Worm (Caenorhabditis elegans): ENCODE results near the gene sulp-8.

sulp-8 gene

DNA sequence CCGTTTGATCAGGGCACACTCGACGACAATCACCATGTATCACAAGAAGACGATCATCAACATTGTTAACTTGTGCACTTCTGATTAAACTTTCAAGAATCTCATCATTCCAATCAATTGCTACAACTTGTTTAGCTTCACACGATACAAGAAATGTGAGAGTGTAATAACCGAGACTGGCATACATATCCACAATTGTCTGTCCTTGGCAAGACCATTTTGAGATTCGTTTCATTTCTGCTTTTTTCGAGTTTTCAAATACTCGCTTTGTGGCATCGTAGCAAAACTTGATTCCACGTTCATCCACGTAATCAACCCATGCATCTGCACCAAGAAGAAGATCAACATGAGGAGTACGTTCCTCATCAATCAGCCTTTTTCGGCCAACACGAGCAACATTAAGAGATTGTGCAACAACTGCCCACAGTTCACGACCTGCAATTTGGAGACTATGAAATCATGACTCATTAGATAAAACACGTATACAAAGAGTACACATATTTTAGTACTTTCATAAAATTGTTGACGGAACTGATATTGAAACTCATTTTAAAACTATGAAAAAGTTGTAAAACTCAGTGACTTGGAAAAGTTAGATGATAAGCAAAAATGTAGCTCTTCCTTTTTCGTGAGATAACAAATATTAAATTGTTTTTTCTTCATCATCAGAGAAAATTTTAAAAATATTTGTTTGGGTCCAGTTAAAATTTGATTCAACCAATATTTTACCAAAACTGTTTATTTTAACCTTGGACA is 39.1 kb upstream of the sulp-8 start:
- TF ChIP-seq pag-3 (tag; optimal IDR thresholded peaks at IDR 0.05; ENCODE audit: borderline replicate concordance) = no peak
- no peak for TF ChIP-seq hlh-8 (tag; optimal IDR thresholded peaks at IDR 0.05)
- no peak for TF ChIP-seq ttx-3 (tag; optimal IDR thresholded peaks at IDR 0.05)

DNA sequence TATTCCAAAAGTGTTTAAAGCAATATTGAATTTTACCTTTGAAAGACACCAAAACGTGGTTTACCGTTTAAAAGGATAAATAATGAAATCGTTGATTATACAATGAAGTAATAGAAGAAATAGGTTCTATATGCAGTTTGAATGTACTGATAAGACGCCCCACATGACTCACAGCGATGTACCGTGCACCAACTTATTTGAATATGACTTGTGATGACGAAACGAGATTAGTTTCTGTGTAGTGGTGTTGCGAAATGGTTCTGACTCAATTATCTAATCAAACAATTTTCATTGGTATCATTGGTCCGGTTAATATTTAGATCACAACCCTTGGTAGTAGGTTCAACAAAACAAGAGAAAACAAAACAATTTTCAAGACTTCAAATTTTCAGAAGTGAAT is 37.7 kb upstream of the sulp-8 start:
- TF ChIP-seq ceh-9 (tag; optimal IDR thresholded peaks at IDR 0.05) = no peak
- TF ChIP-seq elt-2 (tag; optimal IDR thresholded peaks at IDR 0.05) = peak; percentile 81

DNA sequence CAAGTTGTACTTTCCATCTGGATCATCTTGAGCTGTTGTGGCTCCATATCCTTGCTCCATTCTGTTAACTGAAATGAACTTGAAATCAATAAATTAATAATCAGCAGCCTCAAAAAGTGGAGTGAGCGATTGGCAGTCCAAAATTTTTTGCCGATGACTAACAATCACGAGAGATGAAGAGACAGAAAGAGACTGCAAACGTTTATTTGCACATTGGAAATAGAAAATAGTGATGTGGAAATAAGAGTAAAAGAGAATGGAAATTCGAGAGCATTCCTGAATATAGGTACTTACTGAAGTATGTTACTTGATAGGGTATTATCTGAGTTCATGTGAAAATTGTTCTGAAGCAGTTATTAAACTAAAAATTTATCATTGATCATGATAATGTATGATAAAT is 36.3 kb upstream of the sulp-8 start, which contains the start of gene tag-120:
Gene tag-120, minus strand, starts transcription at position 68 of the 400 bp plus-strand sequence.
- TF ChIP-seq hlh-30 (tag; optimal IDR thresholded peaks at IDR 0.05; ENCODE audit: insufficient read depth) (no peak), rnt-1 (tag; optimal IDR thresholded peaks at IDR 0.05) (no peak), ceh-2 (tag; optimal IDR thresholded peaks at IDR 0.05) (no peak), nfya-1 (tag; optimal IDR thresholded peaks at IDR 0.05) (no peak), madf-2 (tag; optimal IDR thresholded peaks at IDR 0.05) (no peak), sdc-2 (tag; optimal IDR thresholded peaks at IDR 0.05) (no peak), tbx-2 (tag; optimal IDR thresholded peaks at IDR 0.05) (no peak)

DNA sequence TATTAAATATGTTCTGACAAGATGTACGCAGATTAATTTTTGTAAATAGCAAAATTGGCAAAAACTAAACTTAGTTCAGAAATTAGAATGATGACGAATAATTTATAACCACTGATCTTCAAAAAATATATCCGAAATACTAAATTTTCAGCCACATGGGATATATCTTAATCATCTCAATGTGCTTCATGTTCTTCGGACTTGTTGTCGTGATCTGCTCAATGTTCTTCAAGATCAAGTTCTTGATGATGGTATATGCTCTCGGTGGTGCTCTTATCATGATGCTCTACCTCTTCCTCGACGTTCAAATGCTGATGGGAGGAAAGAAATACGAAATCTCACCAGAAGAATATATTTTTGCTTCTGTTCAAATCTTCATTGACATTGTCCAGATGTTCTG is 33.1 kb upstream of the sulp-8 start:
- TF ChIP-seq madf-2 (tag; optimal IDR thresholded peaks at IDR 0.05) = no peak

DNA sequence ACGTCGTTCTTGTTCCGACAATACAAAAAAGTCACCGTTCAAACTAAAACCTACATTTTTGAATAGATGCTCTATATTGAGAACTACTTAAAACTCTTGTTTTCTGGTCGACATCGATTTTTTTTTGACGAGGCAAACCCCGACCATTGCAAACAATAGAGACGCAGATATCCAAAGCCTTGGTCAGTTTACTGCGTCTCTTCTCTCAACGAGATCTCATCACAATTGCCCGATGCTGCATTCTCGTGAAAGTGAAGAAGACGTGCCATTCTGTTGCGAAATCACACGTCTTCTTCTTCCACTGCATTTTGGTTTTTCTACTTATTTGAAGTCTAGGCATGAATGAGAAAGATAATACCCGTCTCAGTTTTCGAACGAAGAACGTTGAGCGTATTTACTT is 30.9 kb upstream of the sulp-8 start:
- peak; percentile 23 for TF ChIP-seq ceh-19 (GFP tag; optimal IDR thresholded peaks at IDR 0.05)
- peak; percentile 36 for TF ChIP-seq unc-55 (GFP tag; optimal IDR thresholded peaks at IDR 0.05)
- no peak for TF ChIP-seq rnt-1 (tag; optimal IDR thresholded peaks at IDR 0.05)
- TF ChIP-seq nfya-1 (tag; optimal IDR thresholded peaks at IDR 0.05) = peak; percentile 43
- TF ChIP-seq ceh-24 (tag; optimal IDR thresholded peaks at IDR 0.05) = no peak
- TF ChIP-seq unc-3 (GFP tag; conservative IDR thresholded peaks at IDR 0.05) = no peak
- TF ChIP-seq unc-3 (tag; optimal IDR thresholded peaks at IDR 0.05) = no peak
- peak; percentile 76 for TF ChIP-seq ceh-48 (tag; optimal IDR thresholded peaks at IDR 0.05)
- no peak for TF ChIP-seq ceh-30 (tag; optimal IDR thresholded peaks at IDR 0.05)
- no peak for TF ChIP-seq pax-1 (tag; optimal IDR thresholded peaks at IDR 0.05)
- no peak for TF ChIP-seq pqm-1 (tag; optimal IDR thresholded peaks at IDR 0.05)
- TF ChIP-seq npax-4 (tag; optimal IDR thresholded peaks at IDR 0.05) = no peak
- TF ChIP-seq ttx-3 (tag; optimal IDR thresholded peaks at IDR 0.05) = no peak
- TF ChIP-seq pros-1 (tag; optimal IDR thresholded peaks at IDR 0.05) = no peak
- TF ChIP-seq ceh-22 (tag; optimal IDR thresholded peaks at IDR 0.05) = no peak
- no peak for TF ChIP-seq dve-1 (tag; optimal IDR thresholded peaks at IDR 0.05)
- no peak for TF ChIP-seq pat-9 (tag; optimal IDR thresholded peaks at IDR 0.05)
- no peak for TF ChIP-seq T23F11.4 (GFP tag; optimal IDR thresholded peaks at IDR 0.05)
- TF ChIP-seq C38D4.7 (GFP tag; optimal IDR thresholded peaks at IDR 0.05) = no peak
- TF ChIP-seq ahr-1 (tag; optimal IDR thresholded peaks at IDR 0.05) = no peak
- peak; percentile 65 for TF ChIP-seq ceh-31 (tag; optimal IDR thresholded peaks at IDR 0.05)

DNA sequence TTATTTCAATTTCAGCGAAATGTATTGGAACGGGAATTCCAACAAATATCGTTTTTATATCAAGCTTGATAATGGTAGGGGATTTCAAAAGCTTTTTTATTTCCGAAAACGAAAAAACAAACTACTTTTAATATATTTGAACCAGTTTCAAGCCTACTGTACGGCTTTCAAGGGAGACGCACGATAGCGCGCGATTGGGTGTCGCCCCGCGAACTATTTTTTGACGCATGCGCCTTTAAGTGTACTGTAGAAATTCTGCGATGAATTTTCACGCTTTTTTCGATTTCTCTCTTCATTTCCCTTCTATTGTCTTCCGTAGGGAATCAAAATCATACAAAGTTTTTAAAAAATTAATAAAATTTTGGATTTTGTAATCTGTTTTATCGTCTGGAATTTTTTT is 30.1 kb upstream of the sulp-8 start:
- TF ChIP-seq syd-9 (tag; optimal IDR thresholded peaks at IDR 0.05) = no peak
- TF ChIP-seq ceh-24 (tag; optimal IDR thresholded peaks at IDR 0.05) = no peak
- no peak for TF ChIP-seq pat-9 (tag; optimal IDR thresholded peaks at IDR 0.05)
- no peak for TF ChIP-seq Y22D7AL.16 (tag; optimal IDR thresholded peaks at IDR 0.05)
- no peak for TF ChIP-seq dmd-4 (tag; optimal IDR thresholded peaks at IDR 0.05; ENCODE audit: borderline replicate concordance)
- TF ChIP-seq ceh-22 (tag; optimal IDR thresholded peaks at IDR 0.05) = no peak
- no peak for TF ChIP-seq pag-3 (tag; optimal IDR thresholded peaks at IDR 0.05; ENCODE audit: borderline replicate concordance)
- no peak for TF ChIP-seq nfya-1 (tag; optimal IDR thresholded peaks at IDR 0.05)
- TF ChIP-seq K02D7.2 (tag; optimal IDR thresholded peaks at IDR 0.05) = no peak
- no peak for TF ChIP-seq unc-3 (GFP tag; conservative IDR thresholded peaks at IDR 0.05)
- TF ChIP-seq unc-3 (tag; optimal IDR thresholded peaks at IDR 0.05) = no peak
- no peak for TF ChIP-seq pha-2 (tag; optimal IDR thresholded peaks at IDR 0.05)
